ENCODE assay signal across 5 worm cellular contexts in genomic region chrIV:7094216-7094758, ce11.
A peak's percentile ranks its signal among the peaks of the same experiment; 100 is the strongest.
TF ChIP-seq lines count a peak whose summit lies in the region.

deb-1 (minus strand) TSS chrIV:7094266.

TF ChIP-seq in whole organism, L1 larva, 84 proteins besides CTCF, POLR2A, EP300 and RAD21:
- TF ChIP-seq unc-86 (tag; optimal IDR thresholded peaks at IDR 0.05; lab: Kevin White, UChicago) (no peak), C04F5.9 (tag; optimal IDR thresholded peaks at IDR 0.05; lab: Kevin White, UChicago) (no peak), elt-2 (tag; optimal IDR thresholded peaks at IDR 0.05; lab: Kevin White, UChicago) (peak; percentile 43), efl-1 (optimal IDR thresholded peaks at IDR 0.05; lab: Kevin White, UChicago) (no peak), efl-1 (GFP tag; optimal IDR thresholded peaks at IDR 0.05 in 1 of 2; lab: Kevin White, UChicago) (peak in 1 of 2 experiments; percentile 42)

TF ChIP-seq in whole organism, L2 larva, 48 proteins besides CTCF, POLR2A, EP300 and RAD21:
- TF ChIP-seq sma-3 (GFP tag; optimal IDR thresholded peaks at IDR 0.05; lab: Kevin White, UChicago) (no peak), fos-1 (tag; optimal IDR thresholded peaks at IDR 0.05; lab: Kevin White, UChicago) (peak; percentile 44), crh-2 (tag; optimal IDR thresholded peaks at IDR 0.05; lab: Kevin White, UChicago) (peak; percentile 76)
TF ChIP-seq in whole organism, L2 larva: peak in this region for 2.

TF ChIP-seq in whole organism, L3 larva, 47 proteins besides CTCF, POLR2A, EP300 and RAD21:
- TF ChIP-seq pqm-1 (tag; optimal IDR thresholded peaks at IDR 0.05; lab: Kevin White, UChicago) (peak; percentile 24), aly-2 (tag; optimal IDR thresholded peaks at IDR 0.05; lab: Kevin White, UChicago) (no peak), elt-2 (tag; optimal IDR thresholded peaks at IDR 0.05; lab: Kevin White, UChicago) (peak; percentile 75), pha-4 (tag; optimal IDR thresholded peaks at IDR 0.05; lab: Kevin White, UChicago) (peak; percentile 85)

TF ChIP-seq in whole organism, L4 larva, 104 proteins besides CTCF, POLR2A, EP300 and RAD21:
- peak; percentile 82 for TF ChIP-seq pqm-1 (tag; optimal IDR thresholded peaks at IDR 0.05; lab: Kevin White, UChicago)
- no peak for TF ChIP-seq daf-16 (GFP tag; optimal IDR thresholded peaks at IDR 0.05; lab: Kevin White, UChicago)
- TF ChIP-seq daf-16 (tag; optimal IDR thresholded peaks at IDR 0.05; lab: Kevin White, UChicago) = peak; percentile 96
- no peak for TF ChIP-seq snpc-4 (tag; optimal IDR thresholded peaks at IDR 0.05; lab: Kevin White, UChicago)
- TF ChIP-seq spr-1 (tag; optimal IDR thresholded peaks at IDR 0.05; lab: Kevin White, UChicago) = no peak
- TF ChIP-seq lir-3 (tag; optimal IDR thresholded peaks at IDR 0.05; lab: Kevin White, UChicago) = no peak
- TF ChIP-seq attf-4 (tag; optimal IDR thresholded peaks at IDR 0.05; lab: Kevin White, UChicago) = no peak
- TF ChIP-seq tra-1 (GFP tag; IDR thresholded peaks at IDR 0.05; lab: Robert Waterston, UW) = no peak
- no peak for TF ChIP-seq ztf-7 (tag; optimal IDR thresholded peaks at IDR 0.05; lab: Kevin White, UChicago)
- TF ChIP-seq set-16 (GFP tag; IDR thresholded peaks at IDR 0.05; lab: Robert Waterston, UW) = no peak
- TF ChIP-seq lin-13 (GFP tag; optimal IDR thresholded peaks at IDR 0.05; lab: Kevin White, UChicago) = no peak
- no peak for TF ChIP-seq pha-4 (GFP tag; IDR thresholded peaks at IDR 0.05; lab: Robert Waterston, UW)
- no peak for TF ChIP-seq pha-4 (tag; optimal IDR thresholded peaks at IDR 0.05; lab: Kevin White, UChicago)
- no peak for TF ChIP-seq cey-2 (tag; optimal IDR thresholded peaks at IDR 0.05; lab: Kevin White, UChicago; ENCODE audit: borderline replicate concordance, insufficient read depth)
- TF ChIP-seq arid-1 (GFP tag; conservative IDR thresholded peaks at IDR 0.05; lab: Robert Waterston, UW) = no peak
- peak; percentile 5 for TF ChIP-seq nhr-28 (tag; optimal IDR thresholded peaks at IDR 0.05; lab: Kevin White, UChicago)
- TF ChIP-seq nhr-42 (GFP tag; IDR thresholded peaks at IDR 0.05; lab: Robert Waterston, UW) = no peak
- peak; percentile 26 for TF ChIP-seq dve-1 (tag; optimal IDR thresholded peaks at IDR 0.05; lab: Kevin White, UChicago; ENCODE audit: insufficient read depth)
TF ChIP-seq in whole organism, L4 larva: peak in this region for 4.

TF ChIP-seq in whole organism, late embryonic, 69 proteins besides CTCF, POLR2A, EP300 and RAD21:
- TF ChIP-seq elt-2 (tag; optimal IDR thresholded peaks at IDR 0.05; lab: Kevin White, UChicago) (peak; percentile 8), unc-42 (tag; optimal IDR thresholded peaks at IDR 0.05; lab: Kevin White, UChicago) (no peak)

Comparison
In these comparisons a context has a peak if more than half of its experiments do, and no peak if none do; other contexts are left out.
1. Of the 29 proteins assayed by ChIP-seq in both whole organism, L4 larva and whole organism, L1 larva: peak only in whole organism, L4 larva: nhr-28 and pqm-1; only in whole organism, L1 larva: none; in both: none; in neither: 27.